Worm (Caenorhabditis elegans): ENCODE data around the gene C06C3.12.
A peak's percentile ranks its signal among the peaks of the same experiment; 100 is the strongest.

C06C3.12 gene

ce11 chrII:9378174-9378573 lies 3.3 kb downstream of the C06C3.12 start:
- TF ChIP-seq sup-37 (GFP tag; optimal IDR thresholded peaks at IDR 0.05) (no peak), hlh-4 (tag; optimal IDR thresholded peaks at IDR 0.05) (no peak), tbx-2 (tag; optimal IDR thresholded peaks at IDR 0.05) (no peak), blmp-1 (tag; optimal IDR thresholded peaks at IDR 0.05) (no peak), mef-2 (tag; optimal IDR thresholded peaks at IDR 0.05) (no peak), mdl-1 (tag; optimal IDR thresholded peaks at IDR 0.05) (no peak), nhr-71 (tag; optimal IDR thresholded peaks at IDR 0.05) (no peak), ceh-63 (GFP tag; optimal IDR thresholded peaks at IDR 0.05) (no peak), elt-2 (tag; optimal IDR thresholded peaks at IDR 0.05) (peak; percentile 20)

- TF ChIP-seq ceh-88 (GFP tag; IDR thresholded peaks at IDR 0.05) (no peak), hlh-17 (GFP tag; optimal IDR thresholded peaks at IDR 0.05; ENCODE audit: borderline replicate concordance) (no peak), sup-37 (GFP tag; optimal IDR thresholded peaks at IDR 0.05) (no peak), ceh-90 (tag; optimal IDR thresholded peaks at IDR 0.05) (no peak), aha-1 (tag; optimal IDR thresholded peaks at IDR 0.05) (no peak), dsc-1 (tag; optimal IDR thresholded peaks at IDR 0.05) (no peak), efl-1 (optimal IDR thresholded peaks at IDR 0.05) (no peak), efl-1 (GFP tag; optimal IDR thresholded peaks at IDR 0.05 in 1 of 2) (no peak)
Observed at ce11 chrII:9379796-9380195, 4.9 kb downstream of the C06C3.12 start, which contains the start of gene srh-48. Gene srh-48, plus strand, starts transcription at chrII:9380096.

- no peak for TF ChIP-seq unc-98 (GFP tag; IDR thresholded peaks at IDR 0.05)
- TF ChIP-seq tlp-1 (tag; optimal IDR thresholded peaks at IDR 0.05): no peak
- TF ChIP-seq jun-1 (tag; optimal IDR thresholded peaks at IDR 0.05): no peak
- TF ChIP-seq mef-2 (tag; optimal IDR thresholded peaks at IDR 0.05): no peak
- no peak for TF ChIP-seq aha-1 (tag; optimal IDR thresholded peaks at IDR 0.05)
- no peak for TF ChIP-seq zag-1 (tag; optimal IDR thresholded peaks at IDR 0.05)
- TF ChIP-seq lin-15B (tag; optimal IDR thresholded peaks at IDR 0.05): no peak
- TF ChIP-seq unc-130 (tag; optimal IDR thresholded peaks at IDR 0.05): no peak
- no peak for TF ChIP-seq elt-2 (tag; optimal IDR thresholded peaks at IDR 0.05)
- TF ChIP-seq vab-15 (tag; optimal IDR thresholded peaks at IDR 0.05): no peak
- no peak for TF ChIP-seq Y116A8C.19 (tag; optimal IDR thresholded peaks at IDR 0.05; ENCODE audit: borderline replicate concordance)
- no peak for TF ChIP-seq hpl-2 (GFP tag; optimal IDR thresholded peaks at IDR 0.05)
- TF ChIP-seq ama-1 (optimal IDR thresholded peaks at IDR 0.05): no peak
- TF ChIP-seq snu-23 (GFP tag; optimal IDR thresholded peaks at IDR 0.05): no peak
- no peak for TF ChIP-seq isw-1 (GFP tag; IDR thresholded peaks at IDR 0.05)
- no peak for TF ChIP-seq ceh-82 (tag; optimal IDR thresholded peaks at IDR 0.05)
- TF ChIP-seq dsc-1 (tag; optimal IDR thresholded peaks at IDR 0.05): no peak
- TF ChIP-seq lir-3 (tag; optimal IDR thresholded peaks at IDR 0.05; ENCODE audit: poor library complexity): no peak
- TF ChIP-seq nhr-237 (tag; optimal IDR thresholded peaks at IDR 0.05): no peak
- TF ChIP-seq unc-30 (tag; optimal IDR thresholded peaks at IDR 0.05): no peak
Observed at ce11 chrII:9385241-9385640, 10.3 kb downstream of the C06C3.12 start, which contains the start of gene C06C3.7. Gene C06C3.7, plus strand, starts transcription at chrII:9385541.

ce11 chrII:9392724-9393123 lies 17.8 kb downstream of the C06C3.12 start, which contains the start of gene lido-17:
Gene lido-17, minus strand, starts transcription at chrII:9392824.
- TF ChIP-seq fkh-8 (tag; optimal IDR thresholded peaks at IDR 0.05): no peak
- TF ChIP-seq unc-98 (GFP tag; IDR thresholded peaks at IDR 0.05): no peak
- TF ChIP-seq egl-27 (tag; optimal IDR thresholded peaks at IDR 0.05): no peak
- TF ChIP-seq hlh-4 (tag; optimal IDR thresholded peaks at IDR 0.05): no peak
- no peak for TF ChIP-seq lin-15B (tag; optimal IDR thresholded peaks at IDR 0.05)
- no peak for TF ChIP-seq aly-2 (tag; optimal IDR thresholded peaks at IDR 0.05)
- no peak for TF ChIP-seq grh-1 (GFP tag; IDR thresholded peaks at IDR 0.05)
- TF ChIP-seq mef-2 (tag; optimal IDR thresholded peaks at IDR 0.05): no peak
- TF ChIP-seq lin-13 (GFP tag; optimal IDR thresholded peaks at IDR 0.05): no peak
- TF ChIP-seq mep-1 (tag; optimal IDR thresholded peaks at IDR 0.05): no peak
- TF ChIP-seq sox-4 (tag; optimal IDR thresholded peaks at IDR 0.05): no peak
- no peak for TF ChIP-seq nhr-85 (tag)
- TF ChIP-seq sptf-1 (tag; optimal IDR thresholded peaks at IDR 0.05): no peak
